Fruit fly (Drosophila melanogaster) whole organism, embryonic: ENCODE results near the gene CG4424.

Experiments used
- Blimp-1 ChIP-seq: fragments of 200-800 bp; sonication (Bioruptor generic); optimal IDR thresholded peaks from 3 replicates; lab custom pipeline; 2018; ENCODE audit warnings: missing biosample characterization, missing genetic modification characterization, mild to moderate bottlenecking, moderate library complexity, missing genetic modification reagents
- CG10267 ChIP-seq: fragments of 200-800 bp; sonication (Bioruptor generic); optimal IDR thresholded peaks from 2 replicates; lab custom pipeline; 2018; ENCODE audit warnings: missing biosample characterization, mild to moderate bottlenecking, missing genetic modification characterization, moderate library complexity
- CG10321 ChIP-seq: fragments of 200-800 bp; sonication (Bioruptor generic); IDR thresholded peaks from 2 replicates; pipeline ENCODE4 v1.3.6; 2022; ENCODE audit warnings: missing biosample characterization, missing genetic modification characterization
- CG10543 ChIP-seq: fragments of 200-800 bp; sonication (Bioruptor generic); optimal IDR thresholded peaks from 3 replicates; lab custom pipeline; 2017; ENCODE audit warnings: missing biosample characterization, mild to moderate bottlenecking, missing genetic modification characterization, moderate library complexity
- CG10654 ChIP-seq: fragments of 200-800 bp; sonication (Bioruptor generic); optimal IDR thresholded peaks from 2 replicates; lab custom pipeline; 2016; ENCODE audit warnings: missing biosample characterization, missing genetic modification characterization
- CG12071 ChIP-seq: fragments of 200-800 bp; sonication (Bioruptor generic); optimal IDR thresholded peaks from 3 replicates; lab custom pipeline; 2018; ENCODE audit warnings: missing biosample characterization, mild to moderate bottlenecking, missing genetic modification characterization
- CG12155 ChIP-seq: fragments of 200-800 bp; sonication (Bioruptor generic); optimal IDR thresholded peaks from 3 replicates; lab custom pipeline; 2016; ENCODE audit warnings: missing biosample characterization, missing genetic modification characterization
- CG12219 ChIP-seq: fragments of 200-800 bp; sonication (Bioruptor generic); optimal IDR thresholded peaks from 3 replicates; lab custom pipeline; 2018; ENCODE audit warnings: missing biosample characterization, mild to moderate bottlenecking, missing genetic modification characterization
- CG12744 ChIP-seq: fragments of 200-800 bp; sonication (Bioruptor generic); optimal IDR thresholded peaks from 2 replicates; lab custom pipeline; 2016; ENCODE audit warnings: missing biosample characterization, missing genetic modification characterization
- CG12769 ChIP-seq: fragments of 200-800 bp; sonication (Bioruptor generic); optimal IDR thresholded peaks from 2 replicates; lab custom pipeline; 2019; ENCODE audit warnings: missing biosample characterization, mild to moderate bottlenecking, missing genetic modification characterization, moderate library complexity
- CG15269 ChIP-seq: fragments of 200-800 bp; sonication (Bioruptor generic); optimal IDR thresholded peaks from 2 replicates; lab custom pipeline; 2018; ENCODE audit warnings: missing biosample characterization, mild to moderate bottlenecking, missing genetic modification characterization, moderate library complexity
- CG15514 ChIP-seq: fragments of 200-800 bp; sonication (Bioruptor generic); optimal IDR thresholded peaks from 3 replicates; lab custom pipeline; 2017; ENCODE audit warnings: missing biosample characterization, missing genetic modification characterization, mild to moderate bottlenecking, moderate library complexity, missing genetic modification reagents
- CG17612 ChIP-seq: fragments of 200-800 bp; sonication (Bioruptor generic); IDR thresholded peaks from 2 replicates; pipeline ENCODE4 v1.3.6; 2022; ENCODE audit warnings: missing biosample characterization, missing genetic modification characterization
- CG1832 ChIP-seq: fragments of 200-800 bp; sonication (Bioruptor generic); optimal IDR thresholded peaks from 2 replicates; lab custom pipeline; 2017; ENCODE audit warnings: missing biosample characterization, mild to moderate bottlenecking, missing genetic modification characterization, inconsistent platforms
- CG18764 ChIP-seq: fragments of 200-800 bp; sonication (Bioruptor generic); optimal IDR thresholded peaks from 3 replicates; lab custom pipeline; 2016; ENCODE audit warnings: missing biosample characterization, missing genetic modification characterization
- CG30403 ChIP-seq: fragments of 200-800 bp; sonication (Bioruptor generic); optimal IDR thresholded peaks from 3 replicates; lab custom pipeline; 2016; ENCODE audit warnings: missing biosample characterization, missing genetic modification characterization
- CG33213 ChIP-seq: fragments of 200-800 bp; sonication (Bioruptor generic); optimal IDR thresholded peaks from 3 replicates; lab custom pipeline; 2016; ENCODE audit warnings: missing biosample characterization, missing genetic modification characterization
- CG4282 ChIP-seq: fragments of 200-800 bp; sonication (Bioruptor generic); optimal IDR thresholded peaks from 2 replicates; lab custom pipeline; 2016; ENCODE audit warnings: missing biosample characterization, missing genetic modification characterization
- CG6765 ChIP-seq: fragments of 200-800 bp; sonication (Bioruptor generic); optimal IDR thresholded peaks from 3 replicates; lab custom pipeline; 2017; ENCODE audit warnings: missing biosample characterization, mild to moderate bottlenecking, missing genetic modification characterization
- D ChIP-seq, 2 experiments: fragments of 200-800 bp in 1 of 2; fragments of >200 bp in 1 of 2; sonication (Bioruptor generic) in 1 of 2; optimal IDR thresholded peaks; 2 replicates in 1 of 2; 3 replicates in 1 of 2; lab custom pipeline; 2017; ENCODE audit warnings: mild to moderate bottlenecking in 1 of 2, missing biosample characterization in 1 of 2, missing genetic modification characterization in 1 of 2, missing genetic modification reagents in 1 of 2
- D19B ChIP-seq: fragments of 200-800 bp; sonication (Bioruptor generic); optimal IDR thresholded peaks from 2 replicates; lab custom pipeline; 2017; ENCODE audit warnings: missing biosample characterization, mild to moderate bottlenecking, missing genetic modification characterization
- Ets65A ChIP-seq: fragments of 200-800 bp; sonication (Bioruptor generic); peaks from one replicate; lab custom pipeline; 2016; ENCODE audit warnings: missing biosample characterization, missing genetic modification characterization
- Hey ChIP-seq: fragments of 200-800 bp; sonication (Bioruptor generic); optimal IDR thresholded peaks from 3 replicates; lab custom pipeline; 2018; ENCODE audit warnings: missing biosample characterization, mild to moderate bottlenecking, missing genetic modification characterization
- Hmr ChIP-seq: fragments of 200-800 bp; sonication (Bioruptor generic); optimal IDR thresholded peaks from 3 replicates; lab custom pipeline; 2017; ENCODE audit warnings: mild to moderate bottlenecking, missing biosample characterization, missing genetic modification reagents, missing genetic modification characterization
- Hr51 ChIP-seq, 2 experiments: fragments of 200-800 bp; sonication (Bioruptor generic); optimal IDR thresholded peaks; 2 replicates in 1 of 2; 3 replicates in 1 of 2; lab custom pipeline; 2016 to 2018; ENCODE audit warnings: missing biosample characterization in 2 of 2, missing genetic modification characterization in 2 of 2, mild to moderate bottlenecking in 1 of 2, moderate library complexity in 1 of 2
- NfI ChIP-seq: fragments of 200-800 bp; sonication (Bioruptor generic); optimal IDR thresholded peaks from 3 replicates; lab custom pipeline; 2018; ENCODE audit warnings: missing biosample characterization, mild to moderate bottlenecking, missing genetic modification characterization, moderate library complexity
- Scr ChIP-seq: fragments of 200-800 bp; sonication (Bioruptor generic); IDR thresholded peaks from 2 replicates; pipeline ENCODE4 v1.3.6; 2022; ENCODE audit warnings: missing biosample characterization, missing genetic modification characterization; ENCODE audit not compliant: partially characterized antibody
- Sry-β ChIP-seq: fragments of 200-800 bp; sonication (Bioruptor generic); optimal IDR thresholded peaks from 2 replicates; lab custom pipeline; 2018; ENCODE audit warnings: missing biosample characterization, mild to moderate bottlenecking, missing genetic modification characterization, moderate library complexity
- ato ChIP-seq: fragments of 200-800 bp; sonication (Bioruptor generic); IDR thresholded peaks from 2 replicates; pipeline ENCODE4 v1.3.6; 2022; ENCODE audit warnings: missing biosample characterization, missing genetic modification characterization; ENCODE audit not compliant: partially characterized antibody
- bbx ChIP-seq: fragments of 200-800 bp; sonication (Bioruptor generic); IDR thresholded peaks from 2 replicates; pipeline ENCODE4 v1.3.6; 2022; ENCODE audit warnings: missing biosample characterization, missing genetic modification characterization; ENCODE audit not compliant: partially characterized antibody
- bcd ChIP-seq: fragments of 200-800 bp; sonication (Bioruptor generic); optimal IDR thresholded peaks from 2 replicates; lab custom pipeline; 2017; ENCODE audit warnings: missing biosample characterization, mild to moderate bottlenecking, missing genetic modification characterization
- chn ChIP-seq: fragments of 200-800 bp; sonication (Bioruptor generic); optimal IDR thresholded peaks from 2 replicates; lab custom pipeline; 2016; ENCODE audit warnings: missing biosample characterization, missing genetic modification characterization
- disco-r ChIP-seq: fragments of 200-800 bp; sonication (Bioruptor generic); optimal IDR thresholded peaks from 2 replicates; lab custom pipeline; 2016; ENCODE audit warnings: missing biosample characterization, missing genetic modification characterization
- dysf ChIP-seq: fragments of 200-800 bp; sonication (Bioruptor generic); IDR thresholded peaks from 3 replicates; pipeline ENCODE4 v1.3.6; 2022; ENCODE audit warnings: missing biosample characterization, missing genetic modification characterization
- emc ChIP-seq: fragments of 200-800 bp; sonication (Bioruptor generic); optimal IDR thresholded peaks from 2 replicates; lab custom pipeline; 2016; ENCODE audit warnings: missing biosample characterization, missing genetic modification characterization
- exex ChIP-seq: fragments of 200-800 bp; sonication (Bioruptor generic); optimal IDR thresholded peaks from 4 replicates; lab custom pipeline; 2018; ENCODE audit warnings: missing biosample characterization, mild to moderate bottlenecking, missing genetic modification characterization, moderate library complexity
- fd96Cb ChIP-seq: fragments of 200-800 bp; sonication (Bioruptor generic); optimal IDR thresholded peaks from 2 replicates; lab custom pipeline; 2018; ENCODE audit warnings: missing biosample characterization, mild to moderate bottlenecking, missing genetic modification characterization, moderate library complexity
- gro ChIP-seq: fragments of 200-800 bp; sonication (Bioruptor generic); optimal IDR thresholded peaks from 2 replicates; lab custom pipeline; 2016; ENCODE audit warnings: missing biosample characterization, missing genetic modification characterization
- ham ChIP-seq: fragments of 200-800 bp; sonication (Bioruptor generic); IDR thresholded peaks from 2 replicates; pipeline ENCODE4 v1.3.6; 2022; ENCODE audit warnings: missing biosample characterization, missing genetic modification characterization
- insv ChIP-seq, 2 experiments: fragments of 200-800 bp; sonication (Bioruptor generic); optimal IDR thresholded peaks; 3 replicates each; lab custom pipeline; 2016 to 2018; ENCODE audit warnings: missing biosample characterization in 2 of 2, missing genetic modification characterization in 2 of 2
- jing ChIP-seq: fragments of 200-800 bp; sonication (Bioruptor generic); optimal IDR thresholded peaks from 2 replicates; lab custom pipeline; 2018; ENCODE audit warnings: missing biosample characterization, mild to moderate bottlenecking, missing genetic modification characterization
- mirr ChIP-seq: fragments of 200-800 bp; sonication (Bioruptor generic); optimal IDR thresholded peaks from 3 replicates; lab custom pipeline; 2018; ENCODE audit warnings: missing biosample characterization, mild to moderate bottlenecking, missing genetic modification characterization
- nerfin-1 ChIP-seq: fragments of 200-800 bp; sonication (Bioruptor generic); optimal IDR thresholded peaks from 3 replicates; lab custom pipeline; 2019; ENCODE audit warnings: missing biosample characterization, mild to moderate bottlenecking, missing genetic modification characterization, moderate library complexity
- nom ChIP-seq: fragments of 200-800 bp; sonication (Bioruptor generic); optimal IDR thresholded peaks from 2 replicates; lab custom pipeline; 2017; ENCODE audit warnings: missing biosample characterization, missing genetic modification characterization, mild to moderate bottlenecking, moderate library complexity, missing genetic modification reagents
- org-1 ChIP-seq: fragments of 200-800 bp; sonication (Bioruptor generic); optimal IDR thresholded peaks from 2 replicates; lab custom pipeline; 2017; ENCODE audit warnings: missing biosample characterization, missing genetic modification characterization
- peb ChIP-seq: fragments of 200-800 bp; sonication (Bioruptor generic); IDR thresholded peaks from 2 replicates; pipeline ENCODE4 v1.3.6; 2022; ENCODE audit warnings: missing biosample characterization, missing genetic modification characterization
- rib ChIP-seq: fragments of 200-800 bp; sonication (Bioruptor generic); IDR thresholded peaks from 2 replicates; pipeline ENCODE4 v1.3.6; 2022; ENCODE audit warnings: missing biosample characterization, missing genetic modification characterization
- stwl ChIP-seq: fragments of 200-800 bp; sonication (Bioruptor generic); optimal IDR thresholded peaks from 3 replicates; lab custom pipeline; 2018; ENCODE audit warnings: missing biosample characterization, mild to moderate bottlenecking, missing genetic modification characterization, moderate library complexity

CG4424 gene

dm6 chr3R:20008372-20009051 lies 19.3 kb downstream of the CG4424 start, which contains the start of the genes Hs6st and MED25 (continued):
- TF ChIP-seq Scr (GFP tag; lab: Robert Waterston, UW) (peak; percentile 82), mirr (GFP tag; lab: Kevin White, UChicago) (peak; percentile 45), ato (GFP tag; lab: Robert Waterston, UW) (0 out of 2 replicates have a peak, but pooled peaks have one; percentile 40), disco-r (GFP tag; lab: Kevin White, UChicago) (no peak), gro (GFP tag; lab: Kevin White, UChicago) (no peak), Blimp-1 (GFP tag; lab: Kevin White, UChicago) (peak; percentile 69), bcd (GFP tag; lab: Kevin White, UChicago) (peak; percentile 50), chn (GFP tag; lab: Kevin White, UChicago) (no peak), peb (no peak), ham (GFP tag; lab: Robert Waterston, UW) (no peak), fd96Cb (tag; lab: Kevin White, UChicago) (peak; percentile 53), Hmr (GFP tag; lab: Kevin White, UChicago) (peak; percentile 65), Ets65A (peak; percentile 91), Sry-β (GFP tag; lab: Kevin White, UChicago) (peak; percentile 12), org-1 (GFP tag; lab: Kevin White, UChicago) (no peak), insv (GFP tag; optimal IDR thresholded peaks at IDR 0.05; lab: Kevin White, UChicago) (peak in 1 of 2 experiments; percentile 48), CG15514 (GFP tag; lab: Kevin White, UChicago) (peak; percentile 77), jing (GFP tag; lab: Kevin White, UChicago) (no peak), CG10267 (tag; lab: Kevin White, UChicago) (peak; percentile 72), CG30403 (GFP tag; lab: Kevin White, UChicago) (peak; percentile 34), CG12071 (no peak), CG15269 (tag; lab: Kevin White, UChicago) (no peak), CG12769 (tag; lab: Kevin White, UChicago) (no peak), CG12155 (GFP tag; lab: Kevin White, UChicago) (peak; percentile 39), rib (GFP tag; lab: Robert Waterston, UW) (peak; percentile 18; the same call in 1 of the 2 replicates), nerfin-1 (tag; lab: Kevin White, UChicago) (peak; percentile 10), CG10543 (GFP tag; lab: Kevin White, UChicago) (peak; percentile 77), CG10321 (GFP tag; lab: Robert Waterston, UW) (no peak), CG18764 (peak; percentile 43), CG17612 (GFP tag; lab: Robert Waterston, UW) (no peak), Hey (tag; lab: Kevin White, UChicago) (no peak), emc (GFP tag; lab: Kevin White, UChicago) (no peak), CG33213 (no peak), CG6765 (peak; percentile 17), D (optimal IDR thresholded peaks at IDR 0.05; lab: Kevin White, UChicago) (no peak), D (GFP tag; optimal IDR thresholded peaks at IDR 0.05; lab: Kevin White, UChicago) (peak; percentile 19), exex (peak; percentile 38), nom (no peak), CG10654 (peak; percentile 49), CG12744 (GFP tag; lab: Kevin White, UChicago) (no peak), Hr51 (GFP tag; optimal IDR thresholded peaks at IDR 0.05; lab: Kevin White, UChicago) (no peak), CG1832 (GFP tag; lab: Kevin White, UChicago) (no peak), dysf (GFP tag; lab: Robert Waterston, UW) (0 out of 3 replicates have a peak, but pooled peaks have one; percentile 29), bbx (GFP tag; lab: Robert Waterston, UW) (peak; percentile 78), stwl (tag; lab: Kevin White, UChicago) (peak; percentile 60), CG12219 (GFP tag; lab: Kevin White, UChicago) (no peak), D19B (no peak), NfI (GFP tag; lab: Kevin White, UChicago) (peak; percentile 39), CG4282 (no peak)
